Fruit fly (Drosophila melanogaster) whole organism, embryonic: ENCODE data around the gene Nep2.

Experiments
- Adf1 ChIP-seq: fragments of 200-800 bp; sonication (Bioruptor generic); IDR thresholded peaks from 2 replicates; pipeline ENCODE4 v1.3.6; 2022; ENCODE audit warnings: missing biosample characterization, missing genetic modification characterization
- Bteb2 ChIP-seq: fragments of 200-800 bp; sonication (Bioruptor generic); optimal IDR thresholded peaks from 2 replicates; lab custom pipeline; 2016; ENCODE audit warnings: missing biosample characterization, missing genetic modification characterization
- CG10267 ChIP-seq: fragments of 200-800 bp; sonication (Bioruptor generic); optimal IDR thresholded peaks from 2 replicates; lab custom pipeline; 2018; ENCODE audit warnings: missing biosample characterization, mild to moderate bottlenecking, missing genetic modification characterization, moderate library complexity
- CG12219 ChIP-seq: fragments of 200-800 bp; sonication (Bioruptor generic); optimal IDR thresholded peaks from 3 replicates; lab custom pipeline; 2018; ENCODE audit warnings: missing biosample characterization, mild to moderate bottlenecking, missing genetic modification characterization
- CG13424 ChIP-seq: fragments of 200-800 bp; sonication (Bioruptor generic); optimal IDR thresholded peaks from 2 replicates; lab custom pipeline; 2019; ENCODE audit warnings: missing biosample characterization, mild to moderate bottlenecking, missing genetic modification characterization, moderate library complexity
- CG14014 ChIP-seq: fragments of 200-800 bp; sonication (Bioruptor generic); IDR thresholded peaks from 2 replicates; pipeline ENCODE4 v1.3.6; 2022; ENCODE audit warnings: missing biosample characterization, missing genetic modification characterization
- CG14441 ChIP-seq: fragments of 200-800 bp; sonication (Bioruptor generic); IDR thresholded peaks from 2 replicates; pipeline ENCODE4 v1.3.6; 2022; ENCODE audit warnings: missing biosample characterization, missing genetic modification characterization
- CG16863 ChIP-seq: fragments of 200-800 bp; sonication (Bioruptor generic); optimal IDR thresholded peaks from 3 replicates; lab custom pipeline; 2016; ENCODE audit warnings: missing biosample characterization, missing genetic modification characterization
- CG17361 ChIP-seq: fragments of 200-800 bp; sonication (Bioruptor generic); IDR thresholded peaks from 3 replicates; pipeline ENCODE4 v1.3.6; 2022; ENCODE audit warnings: missing biosample characterization, missing genetic modification characterization
- CG18476 ChIP-seq: fragments of 200-800 bp; sonication (Bioruptor generic); optimal IDR thresholded peaks from 2 replicates; lab custom pipeline; 2016; ENCODE audit warnings: missing biosample characterization, mild to moderate bottlenecking, missing genetic modification characterization
- CG3847 ChIP-seq: fragments of 200-800 bp; sonication (Bioruptor generic); IDR thresholded peaks from 2 replicates; pipeline ENCODE4 v1.3.6; 2022; ENCODE audit warnings: missing biosample characterization, missing genetic modification characterization
- CG3995 ChIP-seq: fragments of 200-800 bp; sonication (Bioruptor generic); optimal IDR thresholded peaks from 3 replicates; lab custom pipeline; 2016; ENCODE audit warnings: missing biosample characterization, missing genetic modification characterization
- CG42726 ChIP-seq: fragments of 200-800 bp; sonication (Bioruptor generic); IDR thresholded peaks from 2 replicates; pipeline ENCODE4 v1.3.6; 2022; ENCODE audit warnings: missing biosample characterization, missing genetic modification characterization; ENCODE audit not compliant: partially characterized antibody
- CG6254 ChIP-seq: fragments of 200-800 bp; sonication (Bioruptor generic); optimal IDR thresholded peaks from 3 replicates; lab custom pipeline; 2017; ENCODE audit warnings: mild to moderate bottlenecking, missing biosample characterization, missing genetic modification reagents, missing genetic modification characterization
- CG8478 ChIP-seq: fragments of >200 bp; optimal IDR thresholded peaks from 2 replicates; lab custom pipeline; 2018
- CG8944 ChIP-seq: fragments of 200-800 bp; sonication (Bioruptor generic); optimal IDR thresholded peaks from 3 replicates; lab custom pipeline; 2016; ENCODE audit warnings: missing biosample characterization, missing genetic modification characterization
- CG9437 ChIP-seq: fragments of 200-800 bp; sonication (Bioruptor generic); optimal IDR thresholded peaks from 2 replicates; lab custom pipeline; 2018; ENCODE audit warnings: missing biosample characterization, mild to moderate bottlenecking, missing genetic modification characterization
- CG9817 ChIP-seq: fragments of 200-800 bp; sonication (Bioruptor generic); optimal IDR thresholded peaks from 2 replicates; lab custom pipeline; 2018; ENCODE audit warnings: missing biosample characterization, mild to moderate bottlenecking, missing genetic modification characterization, moderate library complexity
- Dp ChIP-seq: fragments of 200-800 bp; sonication (Bioruptor generic); optimal IDR thresholded peaks from 2 replicates; lab custom pipeline; 2018; ENCODE audit warnings: missing biosample characterization, mild to moderate bottlenecking, missing genetic modification characterization, moderate library complexity
- E2f1 ChIP-seq: fragments of 200-800 bp; sonication (Bioruptor generic); IDR thresholded peaks from 2 replicates; pipeline ENCODE4 v1.3.6; 2022; ENCODE audit warnings: missing biosample characterization, missing genetic modification characterization
- Ets97D ChIP-seq: fragments of 200-800 bp; sonication (Bioruptor generic); optimal IDR thresholded peaks from 3 replicates; lab custom pipeline; 2016; ENCODE audit warnings: missing biosample characterization, missing genetic modification characterization
- Fer1 ChIP-seq: fragments of 200-800 bp; sonication (Bioruptor generic); optimal IDR thresholded peaks from 2 replicates; lab custom pipeline; 2017; ENCODE audit warnings: missing biosample characterization, mild to moderate bottlenecking, missing genetic modification characterization
- Med ChIP-seq: fragments of 200-800 bp; sonication (Bioruptor generic); peaks from one replicate; lab custom pipeline; 2016; ENCODE audit warnings: missing biosample characterization, missing genetic modification characterization, mild to moderate bottlenecking, inconsistent platforms, moderate library complexity
- Optix ChIP-seq: fragments of 200-800 bp; sonication (Bioruptor generic); IDR thresholded peaks from 3 replicates; pipeline ENCODE4 v1.3.6; 2022; ENCODE audit warnings: missing biosample characterization, missing genetic modification characterization
- Rfx ChIP-seq: fragments of 200-800 bp; sonication (Bioruptor generic); IDR thresholded peaks from 2 replicates; pipeline ENCODE4 v1.3.6; 2022; ENCODE audit warnings: missing biosample characterization, missing genetic modification characterization
- Spps ChIP-seq: fragments of 200-800 bp; sonication (Bioruptor generic); optimal IDR thresholded peaks from 2 replicates; lab custom pipeline; 2018; ENCODE audit warnings: missing biosample characterization, mild to moderate bottlenecking, missing genetic modification characterization
- TFAM ChIP-seq: fragments of 200-800 bp; sonication (Bioruptor generic); optimal IDR thresholded peaks from 2 replicates; lab custom pipeline; 2017; ENCODE audit warnings: missing biosample characterization, missing genetic modification characterization, inconsistent platforms
- Trl ChIP-seq, 3 experiments: fragments of >200 bp in 2 of 3; fragments of 200-800 bp in 1 of 3; sonication (Bioruptor generic) in 1 of 3; optimal IDR thresholded peaks; 2 replicates in 1 of 3; 3 replicates in 2 of 3; lab custom pipeline; 2016 to 2017; ENCODE audit warnings: missing biosample characterization in 1 of 3, missing genetic modification characterization in 1 of 3
- abd-A ChIP-seq: fragments of 200-800 bp; sonication (Bioruptor generic); optimal IDR thresholded peaks from 3 replicates; lab custom pipeline; 2019; ENCODE audit warnings: missing biosample characterization, mild to moderate bottlenecking, missing genetic modification characterization, moderate library complexity
- ac ChIP-seq: fragments of 200-800 bp; sonication (Bioruptor generic); optimal IDR thresholded peaks from 3 replicates; lab custom pipeline; 2017; ENCODE audit warnings: missing biosample characterization, mild to moderate bottlenecking, missing genetic modification characterization
- ap ChIP-seq: fragments of 200-800 bp; sonication (Bioruptor generic); IDR thresholded peaks from 2 replicates; pipeline ENCODE4 v1.3.6; 2022; ENCODE audit warnings: missing biosample characterization, missing genetic modification characterization
- chinmo ChIP-seq: fragments of 200-800 bp; sonication (Bioruptor generic); IDR thresholded peaks from 4 replicates; pipeline ENCODE4 v1.3.6; 2022; ENCODE audit warnings: missing biosample characterization, missing genetic modification characterization; ENCODE audit not compliant: partially characterized antibody
- crp ChIP-seq, 2 experiments: fragments of 200-800 bp; sonication (Bioruptor generic); optimal IDR thresholded peaks; 2 replicates in 1 of 2; 3 replicates in 1 of 2; lab custom pipeline; 2017; ENCODE audit warnings: missing biosample characterization in 2 of 2, missing genetic modification characterization in 2 of 2, mild to moderate bottlenecking in 1 of 2, moderate library complexity in 1 of 2
- cwo ChIP-seq: fragments of 200-800 bp; sonication (Bioruptor generic); optimal IDR thresholded peaks from 3 replicates; lab custom pipeline; 2017; ENCODE audit warnings: missing biosample characterization, missing genetic modification characterization, mild to moderate bottlenecking, moderate library complexity, missing genetic modification reagents
- en ChIP-seq: fragments of 200-800 bp; sonication (Bioruptor generic); optimal IDR thresholded peaks from 2 replicates; lab custom pipeline; 2016; ENCODE audit warnings: missing biosample characterization, missing genetic modification characterization
- jigr1 ChIP-seq: fragments of 200-800 bp; sonication (Bioruptor generic); IDR thresholded peaks from 3 replicates; pipeline ENCODE4 v1.3.6; 2022; ENCODE audit warnings: missing biosample characterization, missing genetic modification characterization
- jumu ChIP-seq: fragments of 200-800 bp; sonication (Bioruptor generic); optimal IDR thresholded peaks from 3 replicates; lab custom pipeline; 2016; ENCODE audit warnings: missing biosample characterization, missing genetic modification characterization
- klu ChIP-seq: fragments of 200-800 bp; sonication (Bioruptor generic); IDR thresholded peaks from 2 replicates; pipeline ENCODE4 v1.3.6; 2022; ENCODE audit warnings: missing biosample characterization, missing genetic modification characterization
- lab ChIP-seq: fragments of 200-800 bp; sonication (Bioruptor generic); optimal IDR thresholded peaks from 3 replicates; lab custom pipeline; 2017; ENCODE audit warnings: missing biosample characterization, missing genetic modification characterization, mild to moderate bottlenecking, moderate library complexity, missing genetic modification reagents
- luna ChIP-seq: fragments of 200-800 bp; sonication (Bioruptor generic); optimal IDR thresholded peaks from 2 replicates; lab custom pipeline; 2016; ENCODE audit warnings: missing biosample characterization, missing genetic modification characterization
- nmo ChIP-seq: fragments of 200-800 bp; sonication (Bioruptor generic); optimal IDR thresholded peaks from 2 replicates; lab custom pipeline; 2018; ENCODE audit warnings: missing biosample characterization, mild to moderate bottlenecking, missing genetic modification characterization, moderate library complexity
- oc ChIP-seq: fragments of 200-800 bp; sonication (Bioruptor generic); optimal IDR thresholded peaks from 2 replicates; lab custom pipeline; 2018; ENCODE audit warnings: missing biosample characterization, mild to moderate bottlenecking, missing genetic modification characterization, moderate library complexity
- pita ChIP-seq: fragments of 200-800 bp; sonication (Bioruptor generic); optimal IDR thresholded peaks from 2 replicates; lab custom pipeline; 2017; ENCODE audit warnings: missing biosample characterization, mild to moderate bottlenecking, missing genetic modification characterization
- pzg ChIP-seq: fragments of 200-800 bp; sonication (Bioruptor generic); optimal IDR thresholded peaks from 3 replicates; lab custom pipeline; 2018; ENCODE audit warnings: missing biosample characterization, mild to moderate bottlenecking, missing genetic modification characterization, moderate library complexity
- scrt ChIP-seq: fragments of 200-800 bp; sonication (Bioruptor generic); optimal IDR thresholded peaks from 2 replicates; lab custom pipeline; 2018; ENCODE audit warnings: missing biosample characterization, mild to moderate bottlenecking, missing genetic modification characterization, moderate library complexity
- sens ChIP-seq: fragments of 200-800 bp; sonication (Bioruptor generic); peaks from one replicate; lab custom pipeline; 2016; ENCODE audit warnings: missing biosample characterization, missing genetic modification characterization
- slbo ChIP-seq: fragments of 200-800 bp; sonication (Bioruptor generic); IDR thresholded peaks from 2 replicates; pipeline ENCODE4 v1.3.6; 2022; ENCODE audit warnings: missing biosample characterization, missing genetic modification characterization
- tio ChIP-seq: fragments of 200-800 bp; sonication (Bioruptor generic); optimal IDR thresholded peaks from 2 replicates; lab custom pipeline; 2017; ENCODE audit warnings: missing biosample characterization, missing genetic modification characterization, inconsistent platforms
- vfl ChIP-seq: fragments of 200-800 bp; sonication (Bioruptor generic); optimal IDR thresholded peaks from 2 replicates; lab custom pipeline; 2016; ENCODE audit warnings: missing biosample characterization, missing genetic modification characterization

Gene Nep2

dm6 chr3R:4773097-4773496 is 41.4 kb upstream of the Nep2 start, which contains the start of gene CG44098 (continued):
- TF ChIP-seq nmo (no peak), en (GFP tag; lab: Kevin White, UChicago) (no peak), Med (peak; percentile 52), CG9817 (no peak), Optix (no peak), chinmo (GFP tag; lab: Robert Waterston, UW) (no peak), CG9437 (GFP tag; lab: Kevin White, UChicago) (no peak), CG10267 (tag; lab: Kevin White, UChicago) (no peak), jigr1 (GFP tag; lab: Robert Waterston, UW) (no peak), CG17361 (no peak), E2f1 (GFP tag; lab: Robert Waterston, UW) (no peak), pita (GFP tag; lab: Kevin White, UChicago) (no peak), CG3995 (no peak), Dp (GFP tag; lab: Kevin White, UChicago) (no peak), CG13424 (no peak), CG16863 (GFP tag; lab: Kevin White, UChicago) (no peak), TFAM (GFP tag; lab: Kevin White, UChicago) (no peak), sens (GFP tag; lab: Kevin White, UChicago) (peak; percentile 8)
- TF ChIP-seq, all 482 proteins: peak for 6

DNA sequence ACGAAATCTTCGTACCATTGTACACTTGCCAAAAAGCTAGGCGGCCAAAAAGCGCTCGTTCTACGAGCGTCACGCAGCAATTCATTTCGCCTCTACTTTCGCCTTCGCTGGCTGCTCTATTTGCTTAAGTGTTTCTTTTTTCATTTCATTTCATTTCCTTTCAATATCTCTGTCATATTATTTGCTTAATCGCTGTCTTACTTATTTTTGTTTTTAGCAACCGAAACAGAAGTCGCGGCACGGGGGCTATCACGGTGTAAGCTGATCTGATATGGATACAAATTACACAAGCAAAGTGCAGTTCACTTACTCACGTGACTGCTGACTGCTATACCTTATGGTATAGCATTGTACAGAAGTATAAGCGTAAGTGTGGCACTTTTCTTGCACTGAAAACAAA is 39.6 kb upstream of the Nep2 start:
- TF ChIP-seq CG3847 (no peak), CG14441 (GFP tag; lab: Robert Waterston, UW) (no peak), tio (GFP tag; lab: Kevin White, UChicago) (no peak), ac (no peak), CG8944 (GFP tag; lab: Kevin White, UChicago) (no peak), E2f1 (GFP tag; lab: Robert Waterston, UW) (no peak), Trl (optimal IDR thresholded peaks at IDR 0.05; lab: Kevin White, UChicago) (no peak), Trl (GFP tag; optimal IDR thresholded peaks at IDR 0.05; lab: Kevin White, UChicago) (no peak), Rfx (GFP tag; lab: Robert Waterston, UW) (no peak), CG18476 (GFP tag; lab: Kevin White, UChicago) (no peak), CG8478 (lab: Kevin White, UChicago) (no peak), Ets97D (no peak)

DNA sequence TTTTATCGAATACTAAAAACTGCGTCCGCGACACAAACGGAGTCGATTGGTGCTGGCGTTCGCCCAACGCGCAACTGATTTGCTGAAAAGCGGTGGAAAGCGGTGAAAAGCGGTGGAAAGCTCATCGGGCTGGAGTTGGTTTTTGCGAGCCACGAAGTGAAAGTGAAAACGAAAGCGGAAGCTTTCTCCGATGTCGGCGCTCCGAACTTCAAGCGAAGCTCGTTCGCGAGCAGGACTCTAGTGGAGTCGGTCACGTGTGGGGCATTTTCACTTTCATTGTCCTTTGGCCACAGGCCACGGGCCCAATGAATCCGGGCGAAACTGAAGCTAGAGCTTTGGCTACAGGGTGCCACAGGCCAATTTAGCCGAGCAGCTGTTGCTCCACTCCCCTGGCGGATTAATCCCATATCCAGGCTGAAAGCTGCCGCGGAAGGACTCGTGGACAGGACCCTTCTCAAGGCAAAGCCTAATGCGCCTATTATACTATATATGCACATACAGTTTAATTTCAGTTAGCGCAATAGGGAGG is 37.1 kb upstream of the Nep2 start:
- TF ChIP-seq vfl (GFP tag; lab: Kevin White, UChicago) = no peak
- TF ChIP-seq scrt (GFP tag; lab: Kevin White, UChicago) = peak; percentile 88
- peak; percentile 27; the same call in 1 of the 2 replicates for TF ChIP-seq slbo (GFP tag; lab: Robert Waterston, UW)
- TF ChIP-seq Fer1 (GFP tag; lab: Kevin White, UChicago) = peak; percentile 49
- 0 out of 2 replicates have a peak, but pooled peaks have one; percentile 7 for TF ChIP-seq CG14014 (GFP tag; lab: Robert Waterston, UW)
- TF ChIP-seq klu (GFP tag; lab: Robert Waterston, UW) = no peak
- peak; percentile 94 for TF ChIP-seq CG6254 (GFP tag; lab: Kevin White, UChicago)
- TF ChIP-seq pzg = peak; percentile 15
- no peak for TF ChIP-seq oc (tag; lab: Kevin White, UChicago)
- peak; percentile 70 for TF ChIP-seq cwo (GFP tag; lab: Kevin White, UChicago)
- TF ChIP-seq Spps (tag; lab: Kevin White, UChicago) = no peak
- TF ChIP-seq CG12219 (GFP tag; lab: Kevin White, UChicago) = no peak
- TF ChIP-seq lab (GFP tag; lab: Kevin White, UChicago) = peak; percentile 17
- peak; percentile 42 for TF ChIP-seq abd-A (tag; lab: Kevin White, UChicago)
- no peak for TF ChIP-seq jumu (GFP tag; lab: Kevin White, UChicago)
- 0 out of 2 replicates have a peak, but pooled peaks have one; percentile 10 for TF ChIP-seq ap (GFP tag; lab: Robert Waterston, UW)
- no peak for TF ChIP-seq luna (GFP tag; lab: Kevin White, UChicago)
- 0 out of 2 replicates have a peak, but pooled peaks have one; percentile 27 for TF ChIP-seq CG42726 (GFP tag; lab: Robert Waterston, UW)
- TF ChIP-seq Adf1 = peak; percentile 17; the same call in 1 of the 2 replicates
- peak in 1 of 2 experiments; percentile 28 for TF ChIP-seq crp (GFP tag; optimal IDR thresholded peaks at IDR 0.05; lab: Kevin White, UChicago)
- TF ChIP-seq Bteb2 = no peak
